Worm (Caenorhabditis elegans): ENCODE data around the gene Y39H10B.3.
A peak's percentile ranks its signal among the peaks of the same experiment; 100 is the strongest.

The Y39H10B.3 gene

ce11 chrV:3717751-3718150 lies 47.2 kb downstream of the Y39H10B.3 start (continued):
- TF ChIP-seq fos-1 (tag; optimal IDR thresholded peaks at IDR 0.05) (no peak), ZK546.5 (tag; optimal IDR thresholded peaks at IDR 0.05) (no peak), sea-2 (GFP tag; optimal IDR thresholded peaks at IDR 0.05) (no peak), skn-1 (tag; optimal IDR thresholded peaks at IDR 0.05) (no peak), mml-1 (tag; optimal IDR thresholded peaks at IDR 0.05) (no peak), snpc-4 (tag; optimal IDR thresholded peaks at IDR 0.05) (peak; percentile 32), nhr-12 (tag; optimal IDR thresholded peaks at IDR 0.05) (no peak), pha-4 (tag; optimal IDR thresholded peaks at IDR 0.05) (no peak), ceh-28 (tag; optimal IDR thresholded peaks at IDR 0.05) (no peak), nhr-77 (tag; optimal IDR thresholded peaks at IDR 0.05) (no peak), nhr-43 (tag; optimal IDR thresholded peaks at IDR 0.05; ENCODE audit: poor library complexity, severe bottlenecking) (no peak), nhr-76 (tag; optimal IDR thresholded peaks at IDR 0.05) (no peak), elt-1 (tag; optimal IDR thresholded peaks at IDR 0.05) (no peak), nhr-67 (tag; optimal IDR thresholded peaks at IDR 0.05) (no peak), daf-12 (tag; optimal IDR thresholded peaks at IDR 0.05) (no peak), nhr-23 (tag; optimal IDR thresholded peaks at IDR 0.05) (no peak), eor-1 (tag; optimal IDR thresholded peaks at IDR 0.05) (no peak), nhr-25 (tag; optimal IDR thresholded peaks at IDR 0.05) (no peak), hmg-11 (tag; optimal IDR thresholded peaks at IDR 0.05) (peak; percentile 2), nfya-1 (tag; optimal IDR thresholded peaks at IDR 0.05; ENCODE audit: insufficient read depth) (peak; percentile 71), lin-15B (tag; optimal IDR thresholded peaks at IDR 0.05) (peak; percentile 16), zag-1 (tag; optimal IDR thresholded peaks at IDR 0.05) (no peak)

ce11 chrV:3718507-3718906 lies 47.9 kb downstream of the Y39H10B.3 start:
- no peak for TF ChIP-seq lin-39 (tag; optimal IDR thresholded peaks at IDR 0.05)
- no peak for TF ChIP-seq nhr-43 (tag; optimal IDR thresholded peaks at IDR 0.05; ENCODE audit: poor library complexity, severe bottlenecking)
- TF ChIP-seq fos-1 (tag; optimal IDR thresholded peaks at IDR 0.05) = no peak
- no peak for TF ChIP-seq fkh-10 (GFP tag; optimal IDR thresholded peaks at IDR 0.05)
- TF ChIP-seq nhr-77 (tag; optimal IDR thresholded peaks at IDR 0.05) = no peak
- TF ChIP-seq egl-5 (tag; optimal IDR thresholded peaks at IDR 0.05) = no peak
- TF ChIP-seq unc-62 (GFP tag; optimal IDR thresholded peaks at IDR 0.05) = no peak
- TF ChIP-seq tbx-2 (tag; optimal IDR thresholded peaks at IDR 0.05) = no peak
- no peak for TF ChIP-seq jun-1 (tag; optimal IDR thresholded peaks at IDR 0.05)
- no peak for TF ChIP-seq nhr-237 (tag; optimal IDR thresholded peaks at IDR 0.05)

All from whole organism, L3 larva.